Worm (Caenorhabditis elegans): ENCODE measurements around the gene F28B12.6.

Gene F28B12.6

ce11 chrII:5931904-5932764, 8.5 kb upstream of the F28B12.6 start:
- TF ChIP-seq ref-1 (GFP tag; conservative IDR thresholded peaks at IDR 0.05): no peak
- no peak for TF ChIP-seq ztf-23 (GFP tag; IDR thresholded peaks at IDR 0.05)
- TF ChIP-seq klf-2 (GFP tag; conservative IDR thresholded peaks at IDR 0.05): no peak
- TF ChIP-seq tab-1 (GFP tag; IDR thresholded peaks at IDR 0.05): no peak
- no peak for TF ChIP-seq ztf-29 (GFP tag; IDR thresholded peaks at IDR 0.05)
- no peak for TF ChIP-seq flt-1 (GFP tag; IDR thresholded peaks at IDR 0.05)
- no peak for TF ChIP-seq T22C8.4 (GFP tag; IDR thresholded peaks at IDR 0.05)
- TF ChIP-seq cog-1 (tag; optimal IDR thresholded peaks at IDR 0.05): no peak
- no peak for TF ChIP-seq med-1 (GFP tag; optimal IDR thresholded peaks at IDR 0.05; ENCODE audit: insufficient read depth)

ce11 chrII:5933133-5933532, 7.5 kb upstream of the F28B12.6 start:
- TF ChIP-seq ztf-23 (GFP tag; IDR thresholded peaks at IDR 0.05): 0 out of 2 replicates have a peak, but pooled peaks have one; percentile 38
- TF ChIP-seq cog-1 (tag; optimal IDR thresholded peaks at IDR 0.05): no peak
- no peak for TF ChIP-seq ref-1 (GFP tag; conservative IDR thresholded peaks at IDR 0.05)
- TF ChIP-seq klf-2 (GFP tag; conservative IDR thresholded peaks at IDR 0.05): 0 out of 2 replicates have a peak, but pooled peaks have one; percentile 36
- TF ChIP-seq T22C8.4 (GFP tag; IDR thresholded peaks at IDR 0.05): no peak
- 0 out of 2 replicates have a peak, but pooled peaks have one; percentile 59 for TF ChIP-seq tab-1 (GFP tag; IDR thresholded peaks at IDR 0.05)
- TF ChIP-seq ztf-29 (GFP tag; IDR thresholded peaks at IDR 0.05): no peak
- no peak for TF ChIP-seq med-1 (GFP tag; optimal IDR thresholded peaks at IDR 0.05; ENCODE audit: insufficient read depth)
- no peak for TF ChIP-seq flt-1 (GFP tag; IDR thresholded peaks at IDR 0.05)

ce11 chrII:5933962-5934422, 6.7 kb upstream of the F28B12.6 start:
- TF ChIP-seq flt-1 (GFP tag; IDR thresholded peaks at IDR 0.05) (no peak), ref-1 (GFP tag; conservative IDR thresholded peaks at IDR 0.05) (no peak), ztf-23 (GFP tag; IDR thresholded peaks at IDR 0.05) (no peak), tab-1 (GFP tag; IDR thresholded peaks at IDR 0.05) (no peak), T22C8.4 (GFP tag; IDR thresholded peaks at IDR 0.05) (0 out of 2 replicates have a peak, but pooled peaks have one; percentile 6)

- TF ChIP-seq klf-2 (GFP tag; conservative IDR thresholded peaks at IDR 0.05): no peak
- TF ChIP-seq T22C8.4 (GFP tag; IDR thresholded peaks at IDR 0.05): no peak
- TF ChIP-seq med-1 (GFP tag; optimal IDR thresholded peaks at IDR 0.05; ENCODE audit: insufficient read depth): no peak
- TF ChIP-seq cog-1 (tag; optimal IDR thresholded peaks at IDR 0.05): no peak
- no peak for TF ChIP-seq ref-1 (GFP tag; conservative IDR thresholded peaks at IDR 0.05)
- TF ChIP-seq ztf-23 (GFP tag; IDR thresholded peaks at IDR 0.05): no peak
- TF ChIP-seq ztf-29 (GFP tag; IDR thresholded peaks at IDR 0.05): no peak
- TF ChIP-seq flt-1 (GFP tag; IDR thresholded peaks at IDR 0.05): no peak
Measured at ce11 chrII:5936009-5936408, 4.7 kb upstream of the F28B12.6 start.

- TF ChIP-seq ztf-23 (GFP tag; IDR thresholded peaks at IDR 0.05) (0 out of 2 replicates have a peak, but pooled peaks have one; percentile 29), klf-2 (GFP tag; conservative IDR thresholded peaks at IDR 0.05) (no peak), flt-1 (GFP tag; IDR thresholded peaks at IDR 0.05) (no peak)
Measured at ce11 chrII:5942593-5942992, 1.9 kb downstream of the F28B12.6 start, which contains the start of gene F28B12.1. Gene F28B12.1, plus strand, starts transcription at chrII:5942927.

- TF ChIP-seq klf-2 (GFP tag; conservative IDR thresholded peaks at IDR 0.05) (no peak), ref-1 (GFP tag; conservative IDR thresholded peaks at IDR 0.05) (no peak), ztf-23 (GFP tag; IDR thresholded peaks at IDR 0.05) (no peak), cog-1 (tag; optimal IDR thresholded peaks at IDR 0.05) (no peak), med-1 (GFP tag; optimal IDR thresholded peaks at IDR 0.05; ENCODE audit: insufficient read depth) (no peak), flt-1 (GFP tag; IDR thresholded peaks at IDR 0.05) (no peak), tab-1 (GFP tag; IDR thresholded peaks at IDR 0.05) (no peak), ztf-29 (GFP tag; IDR thresholded peaks at IDR 0.05) (no peak), T22C8.4 (GFP tag; IDR thresholded peaks at IDR 0.05) (no peak)
Measured at ce11 chrII:5944268-5944667, 3.6 kb downstream of the F28B12.6 start, which contains the start of gene B0034.2. Gene B0034.2, minus strand, starts transcription at chrII:5944368.

- TF ChIP-seq med-1 (GFP tag; optimal IDR thresholded peaks at IDR 0.05; ENCODE audit: insufficient read depth) (no peak), tab-1 (GFP tag; IDR thresholded peaks at IDR 0.05) (no peak), ref-1 (GFP tag; conservative IDR thresholded peaks at IDR 0.05) (no peak), ztf-29 (GFP tag; IDR thresholded peaks at IDR 0.05) (no peak), flt-1 (GFP tag; IDR thresholded peaks at IDR 0.05) (no peak), ztf-23 (GFP tag; IDR thresholded peaks at IDR 0.05) (no peak), cog-1 (tag; optimal IDR thresholded peaks at IDR 0.05) (no peak), klf-2 (GFP tag; conservative IDR thresholded peaks at IDR 0.05) (no peak), T22C8.4 (GFP tag; IDR thresholded peaks at IDR 0.05) (no peak)
Measured at ce11 chrII:5945818-5946217, 5.2 kb downstream of the F28B12.6 start.

ce11 chrII:5946438-5946837, 5.8 kb downstream of the F28B12.6 start:
- TF ChIP-seq ztf-23 (GFP tag; IDR thresholded peaks at IDR 0.05) (no peak), ztf-29 (GFP tag; IDR thresholded peaks at IDR 0.05) (no peak), cog-1 (tag; optimal IDR thresholded peaks at IDR 0.05) (no peak), klf-2 (GFP tag; conservative IDR thresholded peaks at IDR 0.05) (no peak)

- TF ChIP-seq T22C8.4 (GFP tag; IDR thresholded peaks at IDR 0.05) (no peak), tab-1 (GFP tag; IDR thresholded peaks at IDR 0.05) (0 out of 2 replicates have a peak, but pooled peaks have one; percentile 19)
Measured at ce11 chrII:5948681-5949080, 8.0 kb downstream of the F28B12.6 start.

- TF ChIP-seq ref-1 (GFP tag; conservative IDR thresholded peaks at IDR 0.05): no peak
Measured at ce11 chrII:5950657-5951056, 10.0 kb downstream of the F28B12.6 start.

Measured in whole organism, midembryonic.